Fruit fly (Drosophila melanogaster): ENCODE data around the gene HP6.
A peak's percentile ranks its signal among the peaks of the same experiment; 100 is the strongest.

Gene HP6

DNA sequence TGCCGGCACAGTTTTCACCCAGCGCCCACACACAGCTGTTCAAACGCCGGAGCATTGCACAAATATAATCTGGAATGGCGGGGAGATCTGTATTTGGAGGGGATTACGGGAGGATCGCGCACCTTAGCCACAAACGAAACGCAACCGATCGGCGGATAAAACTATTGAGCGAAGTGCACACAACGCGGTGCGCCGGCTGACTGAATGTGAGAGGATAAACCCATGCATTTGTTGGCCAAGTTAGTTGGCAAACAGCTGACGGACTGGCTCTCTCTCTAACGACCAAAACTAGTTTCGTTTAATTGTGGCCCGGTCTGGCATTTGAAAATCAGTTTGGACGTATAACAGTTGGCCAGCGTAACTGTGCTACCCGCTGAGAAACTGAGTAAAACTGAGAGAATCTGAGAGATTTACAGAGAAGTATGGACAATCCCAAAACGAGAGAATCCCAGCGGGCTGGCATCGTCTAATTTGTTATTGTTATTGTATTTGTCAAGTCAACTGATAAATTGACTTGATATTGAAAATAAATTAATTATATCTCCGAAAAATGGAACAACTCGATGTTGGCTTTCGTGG lies 16.9 kb upstream of the HP6 start (continued):
- peak; percentile 20 for TF ChIP-seq abd-A (tag; optimal IDR thresholded peaks at IDR 0.05)
- no peak for TF ChIP-seq CG11247 (GFP tag; IDR thresholded peaks at IDR 0.05)
- TF ChIP-seq al (GFP tag; IDR thresholded peaks at IDR 0.05): no peak
- TF ChIP-seq Hmr (GFP tag; optimal IDR thresholded peaks at IDR 0.05): no peak
- no peak for TF ChIP-seq CG3995 (GFP tag; optimal IDR thresholded peaks at IDR 0.05)
- no peak for TF ChIP-seq toy (GFP tag; IDR thresholded peaks at IDR 0.05)
- TF ChIP-seq CG34224 (GFP tag; IDR thresholded peaks at IDR 0.05; ENCODE audit: partially characterized antibody): no peak
- TF ChIP-seq zen (tag; optimal IDR thresholded peaks at IDR 0.05): no peak
- no peak for TF ChIP-seq B-H1 (GFP tag; IDR thresholded peaks at IDR 0.05)
- no peak for TF ChIP-seq CG16815 (GFP tag; optimal IDR thresholded peaks at IDR 0.05)
- TF ChIP-seq CG11696 (GFP tag; IDR thresholded peaks at IDR 0.05): no peak

DNA sequence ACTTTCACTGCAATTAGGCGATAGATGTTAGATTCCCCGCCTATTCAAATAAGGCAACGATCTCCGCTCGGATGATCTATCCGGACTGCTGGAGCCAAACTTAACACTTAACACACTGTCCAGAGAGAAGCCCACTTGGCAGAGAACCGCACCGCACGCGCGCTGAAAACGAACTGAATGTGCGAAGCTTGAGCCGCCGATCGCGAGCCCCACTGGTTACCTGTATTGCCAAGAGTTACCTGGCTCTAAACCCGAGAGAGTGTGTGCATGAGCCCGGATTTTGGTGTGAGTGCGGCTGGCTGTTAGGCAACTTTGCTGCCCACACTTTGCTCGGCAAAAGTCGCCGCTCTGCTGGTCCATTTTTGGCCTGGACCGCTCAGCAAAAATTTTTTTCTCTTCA lies 13.8 kb upstream of the HP6 start:
- no peak for TF ChIP-seq rib (GFP tag; IDR thresholded peaks at IDR 0.05)
- no peak for TF ChIP-seq CG18619 (GFP tag; optimal IDR thresholded peaks at IDR 0.05)
- no peak for TF ChIP-seq luna (GFP tag; optimal IDR thresholded peaks at IDR 0.05)
- no peak for TF ChIP-seq CG2202 (tag; optimal IDR thresholded peaks at IDR 0.05)
- TF ChIP-seq cad (GFP tag; optimal IDR thresholded peaks at IDR 0.05): no peak
- no peak for TF ChIP-seq CG2678 (tag; optimal IDR thresholded peaks at IDR 0.05)
- no peak for TF ChIP-seq MTF-1 (GFP tag; optimal IDR thresholded peaks at IDR 0.05; ENCODE audit: borderline replicate concordance)
- no peak for TF ChIP-seq CG8924 (tag; optimal IDR thresholded peaks at IDR 0.05)
- TF ChIP-seq az2 (GFP tag; optimal IDR thresholded peaks at IDR 0.05): no peak
- TF ChIP-seq oc (tag; optimal IDR thresholded peaks at IDR 0.05): peak; percentile 35
- no peak for TF ChIP-seq Atf3 (GFP tag; optimal IDR thresholded peaks at IDR 0.05)
- TF ChIP-seq fu2 (GFP tag; optimal IDR thresholded peaks at IDR 0.05): no peak
- no peak for TF ChIP-seq Neu2 (GFP tag; optimal IDR thresholded peaks at IDR 0.05; ENCODE audit: borderline replicate concordance)
- TF ChIP-seq cg (GFP tag; optimal IDR thresholded peaks at IDR 0.05): peak; percentile 23
- no peak for TF ChIP-seq CG11247 (GFP tag; IDR thresholded peaks at IDR 0.05)
- no peak for TF ChIP-seq trem (tag; optimal IDR thresholded peaks at IDR 0.05)
- TF ChIP-seq nerfin-2 (GFP tag; IDR thresholded peaks at IDR 0.05; ENCODE audit: partially characterized antibody): no peak
- TF ChIP-seq CG33213 (GFP tag; optimal IDR thresholded peaks at IDR 0.05): no peak
- TF ChIP-seq nom (GFP tag; optimal IDR thresholded peaks at IDR 0.05): peak; percentile 24
- TF ChIP-seq CG5953 (GFP tag; IDR thresholded peaks at IDR 0.05): no peak
- no peak for TF ChIP-seq ase (GFP tag; IDR thresholded peaks at IDR 0.05)
- TF ChIP-seq CG4404 (GFP tag; IDR thresholded peaks at IDR 0.05): no peak
- no peak for TF ChIP-seq CG1024 (GFP tag; IDR thresholded peaks at IDR 0.05)
- no peak for TF ChIP-seq eyg (GFP tag; optimal IDR thresholded peaks at IDR 0.05)
- no peak for TF ChIP-seq H2.0 (GFP tag; IDR thresholded peaks at IDR 0.05)
- no peak for TF ChIP-seq CG2889 (GFP tag; IDR thresholded peaks at IDR 0.05)
- no peak for TF ChIP-seq gcm (GFP tag; optimal IDR thresholded peaks at IDR 0.05)
- TF ChIP-seq Dfd (GFP tag; optimal IDR thresholded peaks at IDR 0.05): no peak
- TF ChIP-seq dimm (GFP tag; IDR thresholded peaks at IDR 0.05): no peak
- TF ChIP-seq CG17802 (tag; optimal IDR thresholded peaks at IDR 0.05): no peak
- TF ChIP-seq CG17186 (GFP tag; optimal IDR thresholded peaks at IDR 0.05): no peak
- no peak for TF ChIP-seq gsb-n (tag; optimal IDR thresholded peaks at IDR 0.05)
- TF ChIP-seq CG4282 (GFP tag; optimal IDR thresholded peaks at IDR 0.05): no peak
- TF ChIP-seq Sry-β (GFP tag; optimal IDR thresholded peaks at IDR 0.05): no peak
- 0 out of 2 replicates have a peak, but pooled peaks have one; percentile 21 for TF ChIP-seq Drgx (GFP tag; IDR thresholded peaks at IDR 0.05)
- no peak for TF ChIP-seq CG33557 (GFP tag; optimal IDR thresholded peaks at IDR 0.05)
- no peak for TF ChIP-seq kah (GFP tag; optimal IDR thresholded peaks at IDR 0.05)
- no peak for TF ChIP-seq CG7928 (GFP tag; optimal IDR thresholded peaks at IDR 0.05)
- TF ChIP-seq CG3065 (GFP tag; optimal IDR thresholded peaks at IDR 0.05): no peak
- TF ChIP-seq Kr (GFP tag; optimal IDR thresholded peaks at IDR 0.05): no peak
- no peak for TF ChIP-seq Dbx (GFP tag; IDR thresholded peaks at IDR 0.05)
